Worm (Caenorhabditis elegans): ENCODE data around the gene Y32F6B.1.

- TF ChIP-seq hlh-30 (tag; optimal IDR thresholded peaks at IDR 0.05; ENCODE audit: insufficient read depth) (no peak), fkh-10 (GFP tag; optimal IDR thresholded peaks at IDR 0.05) (no peak), unc-55 (GFP tag; optimal IDR thresholded peaks at IDR 0.05) (no peak), unc-86 (tag; optimal IDR thresholded peaks at IDR 0.05) (no peak), dve-1 (tag; optimal IDR thresholded peaks at IDR 0.05) (no peak), ttx-3 (tag; optimal IDR thresholded peaks at IDR 0.05) (no peak), nfya-1 (tag; optimal IDR thresholded peaks at IDR 0.05) (no peak), nhr-232 (tag; optimal IDR thresholded peaks at IDR 0.05) (no peak), tbx-2 (tag; optimal IDR thresholded peaks at IDR 0.05) (no peak), pros-1 (tag; optimal IDR thresholded peaks at IDR 0.05) (no peak), sdc-2 (tag; optimal IDR thresholded peaks at IDR 0.05) (no peak), hlh-8 (tag; optimal IDR thresholded peaks at IDR 0.05) (no peak), K02D7.2 (tag; optimal IDR thresholded peaks at IDR 0.05) (no peak), pag-3 (tag; optimal IDR thresholded peaks at IDR 0.05; ENCODE audit: borderline replicate concordance) (no peak)
Measured at ce11 chrV:10508855-10509254, 24.3 kb upstream of the Y32F6B.1 start, which contains the start of gene C35A5.6.

All from whole organism, late embryonic.